Worm (Caenorhabditis elegans) whole organism, early embryonic: Measurements from ENCODE around the gene pals-19.

ENCODE experiments used
- B0310.2 ChIP-seq: sonication (generic microtip); optimal IDR thresholded peaks from 2 replicates; lab custom pipeline; 2016; ENCODE audit warnings: mild to moderate bottlenecking, missing genetic modification characterization, missing compliant biosample characterization
- F13C5.2 ChIP-seq: sonication (generic microtip); optimal IDR thresholded peaks from 2 replicates; lab custom pipeline; 2017; ENCODE audit warnings: mild to moderate bottlenecking, missing genetic modification characterization, inconsistent platforms, missing compliant biosample characterization
- aly-1 ChIP-seq: sonication (generic microtip); optimal IDR thresholded peaks from 2 replicates; lab custom pipeline; 2016; ENCODE audit warnings: missing genetic modification characterization, missing compliant biosample characterization
- ama-1 ChIP-seq: fragments of 150-350 bp; optimal IDR thresholded peaks from 2 replicates; lab custom pipeline; 2014
- ceh-13 ChIP-seq: fragments of 200-800 bp; sonication (Bioruptor generic); optimal IDR thresholded peaks from 2 replicates; lab custom pipeline; 2018; ENCODE audit warnings: mild to moderate bottlenecking, missing genetic modification characterization, missing compliant biosample characterization
- ceh-36 ChIP-seq: sonication (generic microtip); optimal IDR thresholded peaks from 2 replicates; lab custom pipeline; 2016; ENCODE audit warnings: missing genetic modification characterization, inconsistent platforms, missing compliant biosample characterization
- ets-7 ChIP-seq: sonication (generic microtip); optimal IDR thresholded peaks from 2 replicates; lab custom pipeline; 2016; ENCODE audit warnings: missing genotype, missing genetic modification characterization, missing compliant biosample characterization
- flt-1 ChIP-seq: fragments of 200-800 bp; sonication (Bioruptor generic); IDR thresholded peaks from 2 replicates; pipeline ENCODE4 v1.3.6; 2022; ENCODE audit warnings: missing genetic modification characterization, missing compliant biosample characterization
- hmbx-1 ChIP-seq: sonication (generic microtip); optimal IDR thresholded peaks from 2 replicates; lab custom pipeline; 2016; ENCODE audit warnings: mild to moderate bottlenecking, missing genetic modification characterization, missing compliant biosample characterization
- hmg-4 ChIP-seq: fragments of 200-800 bp; sonication (Bioruptor generic); optimal IDR thresholded peaks from 2 replicates; lab custom pipeline; 2018; ENCODE audit warnings: mild to moderate bottlenecking, missing genetic modification characterization, missing compliant biosample characterization
- hnd-1 ChIP-seq: sonication (generic microtip); optimal IDR thresholded peaks from 2 replicates; lab custom pipeline; 2016; ENCODE audit warnings: missing genetic modification characterization, missing compliant biosample characterization
- pes-1 ChIP-seq: fragments of 200-800 bp; sonication (Bioruptor generic); IDR thresholded peaks from 2 replicates; pipeline ENCODE4 v1.3.6; 2022; ENCODE audit warnings: missing genetic modification reagents, missing genetic modification characterization, missing compliant biosample characterization
- scrt-1 ChIP-seq: fragments of 200-800 bp; sonication (Bioruptor generic); IDR thresholded peaks from 2 replicates; pipeline ENCODE4 v1.3.6; 2022; ENCODE audit warnings: missing genetic modification characterization, missing compliant biosample characterization
- sea-1 ChIP-seq: fragments of 200-800 bp; sonication (Bioruptor generic); conservative IDR thresholded peaks from 2 replicates; pipeline ENCODE4 v1.3.6; 2022; ENCODE audit warnings: missing genetic modification characterization, missing compliant biosample characterization
- tbx-11 ChIP-seq: fragments of 200-800 bp; sonication (Bioruptor generic); IDR thresholded peaks from 2 replicates; pipeline ENCODE4 v1.3.6; 2022; ENCODE audit warnings: missing genetic modification characterization, missing compliant biosample characterization
- tbx-37 ChIP-seq: fragments of 200-800 bp; sonication (Bioruptor generic); conservative IDR thresholded peaks from 2 replicates; pipeline ENCODE4 v1.3.6; 2022; ENCODE audit warnings: missing genetic modification reagents, missing genetic modification characterization, missing compliant biosample characterization
- tra-4 ChIP-seq: sonication (generic microtip); optimal IDR thresholded peaks from 2 replicates; lab custom pipeline; 2017; ENCODE audit warnings: missing genetic modification characterization, missing compliant biosample characterization

pals-19 gene

DNA sequence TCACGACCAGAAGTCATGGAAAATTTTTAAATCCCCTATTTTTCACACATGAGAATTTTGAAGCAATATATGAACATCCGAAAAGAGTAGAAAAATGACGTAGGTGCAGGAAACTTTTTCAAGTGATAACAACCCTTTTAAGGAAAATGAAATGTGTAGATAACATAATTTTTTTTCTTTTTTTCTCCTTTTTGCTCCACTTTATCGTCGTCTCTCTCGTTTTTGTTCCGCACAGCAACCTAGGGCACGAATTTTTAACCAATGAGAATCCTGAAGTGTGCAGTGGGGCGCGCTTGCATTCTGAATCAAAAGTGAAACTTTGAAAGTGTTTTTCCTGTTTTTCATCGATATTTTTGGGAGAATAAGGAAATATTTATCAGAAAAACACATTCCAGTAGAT is 9.0 kb upstream of the pals-19 start:
- TF ChIP-seq pes-1 (no peak), hnd-1 (no peak)

DNA sequence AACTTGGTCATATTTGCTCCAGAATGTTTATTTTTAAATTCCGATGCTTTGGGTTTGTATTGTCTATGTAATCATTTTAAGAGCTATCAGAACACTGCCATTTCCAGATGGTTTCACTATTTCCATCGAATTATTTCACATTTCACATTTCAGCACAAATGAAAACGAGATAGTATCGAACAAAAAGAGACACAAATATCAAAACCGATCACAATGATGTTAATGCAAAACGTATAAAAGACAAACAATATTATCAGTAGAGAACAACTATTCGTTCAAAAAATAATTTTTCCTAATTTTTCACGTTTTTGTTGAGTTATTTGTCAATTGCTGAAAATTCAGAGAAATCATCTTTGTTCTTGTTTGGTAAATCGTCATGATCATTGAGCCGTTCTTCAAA is 6.4 kb upstream of the pals-19 start:
- TF ChIP-seq hnd-1, result no peak

DNA sequence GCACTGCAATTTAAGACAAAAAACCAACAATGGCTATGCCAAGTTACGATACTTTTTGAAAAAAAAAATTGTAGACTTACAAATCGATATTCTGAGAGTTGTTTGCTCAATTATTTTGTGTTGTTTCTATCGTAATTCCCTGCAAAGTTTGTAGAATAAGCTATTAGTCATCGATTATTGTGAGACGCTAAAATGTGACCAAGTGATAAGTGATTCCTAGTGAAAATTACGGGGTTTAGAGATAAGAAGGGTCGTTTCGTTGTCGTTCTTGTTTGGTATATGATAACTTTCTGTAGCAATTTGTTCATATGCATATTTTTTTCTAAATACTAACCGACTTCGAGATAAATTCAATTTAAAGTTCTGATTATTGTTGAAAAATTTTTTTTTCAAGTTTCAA is 3.6 kb upstream of the pals-19 start:
- no peak for TF ChIP-seq tbx-11 (GFP tag; lab: Robert Waterston, UW)
- TF ChIP-seq hnd-1, result no peak
- no peak for TF ChIP-seq sea-1 (GFP tag; lab: Robert Waterston, UW)
- TF ChIP-seq hmg-4, result no peak
- TF ChIP-seq scrt-1, result no peak
- TF ChIP-seq F13C5.2 (tag; lab: Kevin White, UChicago), result no peak
- TF ChIP-seq B0310.2 (tag; lab: Kevin White, UChicago), result no peak
- TF ChIP-seq ets-7 (tag; lab: Kevin White, UChicago), result no peak
- no peak for TF ChIP-seq ceh-13
- TF ChIP-seq aly-1 (tag; lab: Kevin White, UChicago), result no peak
- TF ChIP-seq flt-1 (GFP tag; lab: Robert Waterston, UW), result no peak

- TF ChIP-seq hmg-4 (no peak), aly-1 (tag; lab: Kevin White, UChicago) (no peak), ceh-13 (no peak), tbx-11 (GFP tag; lab: Robert Waterston, UW) (no peak), ama-1 (lab: Kevin White, UChicago) (no peak)
Measured at ce11 chrIII:1399670-1400069, 2.1 kb upstream of the pals-19 start, which contains the start of gene pals-16. TSS of gene pals-16 (plus strand) at chrIII:1399970.

DNA sequence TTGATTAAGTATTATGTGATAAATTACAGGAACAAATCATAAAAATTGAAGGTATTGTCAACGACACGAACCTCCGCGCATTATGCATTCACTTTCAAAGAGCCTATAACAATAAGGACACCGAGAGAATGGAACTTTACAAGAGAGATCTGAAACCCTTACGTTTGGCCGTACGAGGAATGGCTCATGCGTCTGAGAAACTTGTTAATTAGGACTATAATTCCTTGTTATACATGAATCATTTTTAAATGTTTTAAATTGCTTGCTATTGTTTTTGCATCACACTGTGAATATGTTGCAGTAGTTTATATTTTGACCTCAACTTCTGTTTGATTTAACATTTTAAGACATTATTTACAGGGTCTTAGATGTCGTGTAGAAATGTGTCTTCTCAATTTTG is 1.4 kb downstream of the pals-19 start, which contains the start of gene pals-18:
pals-18 (plus strand) TSS at position 301 of the 400 bp plus-strand sequence.
- no peak for TF ChIP-seq tbx-37
- no peak for TF ChIP-seq hmbx-1 (tag; lab: Kevin White, UChicago)
- TF ChIP-seq ceh-13, result no peak
- no peak for TF ChIP-seq F13C5.2 (tag; lab: Kevin White, UChicago)
- TF ChIP-seq flt-1 (GFP tag; lab: Robert Waterston, UW), result no peak
- TF ChIP-seq scrt-1, result no peak
- TF ChIP-seq hmg-4, result no peak
- no peak for TF ChIP-seq ceh-36 (tag; lab: Kevin White, UChicago)
- TF ChIP-seq ets-7 (tag; lab: Kevin White, UChicago), result no peak
- TF ChIP-seq ama-1 (lab: Kevin White, UChicago), result no peak
- TF ChIP-seq tra-4 (tag; lab: Kevin White, UChicago), result no peak
- TF ChIP-seq hnd-1, result no peak
- TF ChIP-seq pes-1, result no peak
- no peak for TF ChIP-seq tbx-11 (GFP tag; lab: Robert Waterston, UW)

DNA sequence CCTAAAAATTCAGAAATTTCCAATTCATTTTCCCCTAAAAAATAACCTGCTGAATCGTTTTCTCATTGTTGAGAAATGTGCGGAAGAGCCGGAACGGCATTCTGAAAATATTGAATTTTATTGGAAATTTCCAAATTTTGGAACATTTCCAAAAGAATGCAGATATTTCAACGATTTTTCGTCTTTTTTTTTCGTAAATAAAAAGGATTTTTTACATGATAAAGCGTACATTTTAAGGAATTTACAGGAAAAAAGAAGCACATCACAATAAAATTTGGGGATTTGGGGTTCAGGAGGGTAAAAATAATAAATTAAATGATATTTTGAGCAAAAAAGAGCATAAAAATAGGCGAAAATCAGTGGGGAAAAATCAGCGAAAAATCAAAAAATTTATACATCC is 7.4 kb downstream of the pals-19 start, which contains the start of gene Y82E9BR.22:
Y82E9BR.22 (minus strand) TSS at position 101 of the 400 bp plus-strand sequence.
- TF ChIP-seq tbx-37 (no peak), pes-1 (no peak), flt-1 (GFP tag; lab: Robert Waterston, UW) (no peak), hmg-4 (no peak), tbx-11 (GFP tag; lab: Robert Waterston, UW) (no peak), hnd-1 (no peak), sea-1 (GFP tag; lab: Robert Waterston, UW) (no peak), tra-4 (tag; lab: Kevin White, UChicago) (no peak), ama-1 (lab: Kevin White, UChicago) (no peak)

DNA sequence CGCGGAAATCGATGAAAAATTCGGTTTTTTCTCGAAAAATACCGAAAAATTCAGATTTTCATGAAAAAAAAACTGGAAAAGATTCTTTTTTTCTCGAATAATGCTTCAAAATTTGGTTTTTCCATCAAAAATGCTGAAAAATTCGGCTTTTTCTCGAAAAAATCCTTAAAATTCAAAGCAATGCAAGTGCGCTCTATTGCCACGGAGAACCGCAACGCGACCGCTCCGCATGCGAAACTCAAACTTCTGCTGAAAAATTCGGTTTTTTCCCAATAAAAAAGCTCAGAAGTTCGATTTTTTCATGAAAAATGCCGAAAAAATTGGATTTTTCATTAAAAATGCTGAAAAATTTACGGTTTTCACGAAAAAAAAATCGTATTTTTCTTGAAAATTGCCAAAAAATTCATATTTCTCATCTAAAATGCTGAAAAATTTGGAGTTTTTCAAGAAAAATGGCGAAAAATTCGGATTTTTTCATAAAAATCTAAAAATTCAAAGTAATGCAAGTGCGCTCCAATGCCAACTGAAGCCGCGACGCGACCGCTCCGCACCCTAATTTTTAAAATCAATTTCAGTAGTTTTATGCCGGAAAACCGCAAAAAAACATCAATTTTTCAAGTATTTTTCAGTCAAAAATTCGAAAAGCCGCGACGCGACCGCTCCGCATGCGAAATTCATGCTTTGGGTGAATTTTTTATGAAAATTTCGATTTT is 11.5 kb downstream of the pals-19 start:
- TF ChIP-seq sea-1 (GFP tag; lab: Robert Waterston, UW) (no peak), ceh-36 (tag; lab: Kevin White, UChicago) (no peak), ama-1 (lab: Kevin White, UChicago) (no peak), hmg-4 (no peak), tbx-11 (GFP tag; lab: Robert Waterston, UW) (no peak), ceh-13 (no peak), tbx-37 (no peak), flt-1 (GFP tag; lab: Robert Waterston, UW) (no peak), hmbx-1 (tag; lab: Kevin White, UChicago) (no peak), B0310.2 (tag; lab: Kevin White, UChicago) (no peak), tra-4 (tag; lab: Kevin White, UChicago) (no peak), scrt-1 (no peak), F13C5.2 (tag; lab: Kevin White, UChicago) (no peak), aly-1 (tag; lab: Kevin White, UChicago) (no peak), pes-1 (no peak), hnd-1 (no peak), ets-7 (tag; lab: Kevin White, UChicago) (no peak)

DNA sequence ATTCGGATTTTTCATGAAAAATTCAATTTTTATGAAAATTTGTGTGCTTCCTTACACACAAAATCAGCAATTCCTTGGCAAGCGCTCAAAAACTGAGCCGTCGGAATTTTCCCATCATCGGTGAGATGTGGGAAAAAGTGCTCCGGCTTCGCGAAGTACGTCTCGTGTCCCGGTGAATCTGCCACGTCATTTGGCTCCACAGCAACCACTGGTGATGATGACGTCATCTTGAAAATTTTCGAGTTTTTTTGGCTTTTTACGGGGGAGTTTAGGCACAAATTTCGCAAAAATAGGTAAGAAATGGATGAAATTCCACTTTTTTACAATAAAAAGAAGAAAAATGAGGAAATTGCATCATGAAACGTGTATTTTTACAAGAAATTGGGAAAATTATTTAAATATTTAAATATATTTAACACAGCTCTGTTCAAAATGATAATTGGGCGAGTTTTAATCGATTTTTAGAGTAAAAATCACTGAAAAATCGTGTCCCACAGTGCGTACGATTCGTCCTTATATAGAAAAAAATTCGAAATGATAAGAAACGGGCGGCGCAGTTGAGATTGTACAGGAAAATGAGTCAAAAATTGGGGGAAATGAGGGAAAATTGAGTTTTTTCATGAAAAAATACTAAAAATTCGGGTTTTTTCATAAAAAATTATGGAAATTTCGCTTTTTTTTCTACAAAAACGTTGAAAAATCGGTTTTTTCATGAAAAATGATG is 12.3 kb downstream of the pals-19 start, which contains the start of gene Y82E9BR.14:
Y82E9BR.14 (minus strand) TSS at position 227 of the 724 bp plus-strand sequence.
- TF ChIP-seq sea-1 (GFP tag; lab: Robert Waterston, UW) (no peak), hnd-1 (no peak), F13C5.2 (tag; lab: Kevin White, UChicago) (no peak), scrt-1 (no peak), aly-1 (tag; lab: Kevin White, UChicago) (no peak), B0310.2 (tag; lab: Kevin White, UChicago) (no peak), pes-1 (no peak), tra-4 (tag; lab: Kevin White, UChicago) (no peak), tbx-11 (GFP tag; lab: Robert Waterston, UW) (no peak), ets-7 (tag; lab: Kevin White, UChicago) (no peak), tbx-37 (no peak), ceh-36 (tag; lab: Kevin White, UChicago) (no peak), hmg-4 (no peak), ama-1 (lab: Kevin White, UChicago) (no peak), flt-1 (GFP tag; lab: Robert Waterston, UW) (no peak), hmbx-1 (tag; lab: Kevin White, UChicago) (no peak), ceh-13 (no peak)
